Fruit fly (Drosophila melanogaster): Measurements from ENCODE around the gene Spt7.

dm6 chrX:17802353-17803121 lies 47.7 kb upstream of the Spt7 start:
- TF ChIP-seq Hr39 (GFP tag; optimal IDR thresholded peaks at IDR 0.05) (peak; percentile 84), dsx (GFP tag; optimal IDR thresholded peaks at IDR 0.05; ENCODE audit: poor library complexity, severe bottlenecking) (peak; percentile 57), lz (GFP tag; optimal IDR thresholded peaks at IDR 0.05) (peak; percentile 85), eg (GFP tag; IDR thresholded peaks at IDR 0.05) (peak; percentile 37; the same call in 1 of the 3 replicates), Eip93F (GFP tag; optimal IDR thresholded peaks at IDR 0.05) (peak; percentile 36)
